Fruit fly (Drosophila melanogaster) whole organism, prepupa: ENCODE results near the gene Atx2.

Experiments
- Blimp-1 ChIP-seq: fragments of 200-800 bp; sonication (Bioruptor generic); optimal IDR thresholded peaks from 3 replicates; lab custom pipeline; 2017; ENCODE audit warnings: missing biosample characterization, missing genetic modification characterization, mild to moderate bottlenecking, moderate library complexity, missing genetic modification reagents
- CG11294 ChIP-seq: fragments of 200-800 bp; sonication (Bioruptor generic); IDR thresholded peaks from 2 replicates; pipeline ENCODE4 v1.3.6; 2022; ENCODE audit warnings: missing biosample characterization, missing genetic modification characterization
- CG11762 ChIP-seq: fragments of 200-800 bp; sonication (Bioruptor generic); optimal IDR thresholded peaks from 3 replicates; lab custom pipeline; 2016; ENCODE audit warnings: missing biosample characterization, missing genetic modification characterization; ENCODE audit not compliant: insufficient read depth
- CG11902 ChIP-seq: fragments of 200-800 bp; sonication (Bioruptor generic); optimal IDR thresholded peaks from 3 replicates; lab custom pipeline; 2016; ENCODE audit warnings: missing biosample characterization, missing genetic modification characterization
- CG15336 ChIP-seq: fragments of 200-800 bp; sonication (Bioruptor generic); IDR thresholded peaks from 2 replicates; pipeline ENCODE4 v1.3.6; 2022; ENCODE audit warnings: missing biosample characterization, missing genetic modification characterization
- CG1621 ChIP-seq: fragments of 200-800 bp; sonication (Bioruptor generic); optimal IDR thresholded peaks from 3 replicates; lab custom pipeline; 2018; ENCODE audit warnings: missing biosample characterization, mild to moderate bottlenecking, missing genetic modification characterization
- CG16779 ChIP-seq: fragments of 200-800 bp; sonication (Bioruptor generic); optimal IDR thresholded peaks from 3 replicates; lab custom pipeline; 2017; ENCODE audit warnings: missing biosample characterization, mild to moderate bottlenecking, missing genetic modification characterization
- CG3032 ChIP-seq: fragments of 200-800 bp; optimal IDR thresholded peaks from 2 replicates; lab custom pipeline; 2019; ENCODE audit warnings: missing biosample characterization, mild to moderate bottlenecking, missing genetic modification characterization, moderate library complexity
- CG31627 ChIP-seq: fragments of 200-800 bp; sonication (Bioruptor generic); optimal IDR thresholded peaks from 3 replicates; lab custom pipeline; 2016; ENCODE audit warnings: missing biosample characterization, missing genetic modification characterization
- CG32006 ChIP-seq: fragments of 200-800 bp; sonication (Bioruptor generic); optimal IDR thresholded peaks from 3 replicates; lab custom pipeline; 2017; ENCODE audit warnings: missing biosample characterization, mild to moderate bottlenecking, missing genetic modification characterization
- CG34406 ChIP-seq: fragments of 200-800 bp; sonication (Bioruptor generic); optimal IDR thresholded peaks from 3 replicates; lab custom pipeline; 2016; ENCODE audit warnings: missing biosample characterization, missing genetic modification characterization
- CG3919 ChIP-seq: fragments of 200-800 bp; sonication (Bioruptor generic); optimal IDR thresholded peaks from 3 replicates; lab custom pipeline; 2016; ENCODE audit warnings: missing biosample characterization, missing genetic modification characterization
- CG4318 ChIP-seq: fragments of 200-800 bp; sonication (Bioruptor generic); optimal IDR thresholded peaks from 3 replicates; lab custom pipeline; 2017; ENCODE audit warnings: missing biosample characterization, mild to moderate bottlenecking, missing genetic modification characterization
- CG6163 ChIP-seq: fragments of 200-800 bp; sonication (Bioruptor generic); IDR thresholded peaks from 3 replicates; pipeline ENCODE4 v1.3.6; 2022; ENCODE audit warnings: missing biosample characterization, missing genetic modification characterization
- CG6276 ChIP-seq: fragments of 200-800 bp; sonication (Bioruptor generic); optimal IDR thresholded peaks from 2 replicates; lab custom pipeline; 2017; ENCODE audit warnings: missing biosample characterization, mild to moderate bottlenecking, missing genetic modification characterization
- CG6808 ChIP-seq: fragments of 200-800 bp; sonication (Bioruptor generic); optimal IDR thresholded peaks from 3 replicates; lab custom pipeline; 2017; ENCODE audit warnings: missing biosample characterization, missing genetic modification characterization, mild to moderate bottlenecking, moderate library complexity, missing genetic modification reagents
- CG6854 ChIP-seq: fragments of 200-800 bp; sonication (Bioruptor generic); optimal IDR thresholded peaks from 2 replicates; lab custom pipeline; 2017; ENCODE audit warnings: missing biosample characterization, mild to moderate bottlenecking, missing genetic modification characterization
- CG8119 ChIP-seq: fragments of 200-800 bp; sonication (Bioruptor generic); IDR thresholded peaks from 3 replicates; pipeline ENCODE4 v1.3.6; 2022; ENCODE audit warnings: missing biosample characterization, missing genetic modification characterization
- CG8319 ChIP-seq: fragments of 200-800 bp; sonication (Bioruptor generic); optimal IDR thresholded peaks from 3 replicates; lab custom pipeline; 2016; ENCODE audit warnings: missing biosample characterization, missing genetic modification characterization
- CG8632 ChIP-seq: fragments of 200-800 bp; sonication (Bioruptor generic); optimal IDR thresholded peaks from 3 replicates; lab custom pipeline; 2016; ENCODE audit warnings: missing biosample characterization, missing genetic modification characterization
- CG9139 ChIP-seq: fragments of 200-800 bp; sonication (Bioruptor generic); optimal IDR thresholded peaks from 3 replicates; lab custom pipeline; 2017; ENCODE audit warnings: missing biosample characterization, mild to moderate bottlenecking, missing genetic modification characterization
- Eip75B ChIP-seq: fragments of 200-800 bp; sonication (Bioruptor generic); optimal IDR thresholded peaks from 3 replicates; lab custom pipeline; 2016; ENCODE audit warnings: missing biosample characterization, missing genetic modification characterization
- Eip78C ChIP-seq: fragments of 200-800 bp; sonication (Bioruptor generic); peaks from one replicate; lab custom pipeline; 2016; ENCODE audit warnings: missing biosample characterization, missing genetic modification characterization
- Eip93F ChIP-seq: fragments of 200-800 bp; sonication (Bioruptor generic); optimal IDR thresholded peaks from 2 replicates; lab custom pipeline; 2016; ENCODE audit warnings: missing biosample characterization, mild to moderate bottlenecking, missing genetic modification characterization
- Ets21C ChIP-seq: fragments of 200-800 bp; sonication (Bioruptor generic); optimal IDR thresholded peaks from 3 replicates; lab custom pipeline; 2016; ENCODE audit warnings: missing biosample characterization, missing genetic modification characterization
- Ets96B ChIP-seq: fragments of 200-800 bp; optimal IDR thresholded peaks from 2 replicates; lab custom pipeline; 2019; ENCODE audit warnings: missing biosample characterization, mild to moderate bottlenecking, missing genetic modification characterization, moderate library complexity
- Gug ChIP-seq: fragments of 200-800 bp; sonication (Bioruptor generic); IDR thresholded peaks from 2 replicates; pipeline ENCODE4 v1.3.6; 2022; ENCODE audit warnings: missing biosample characterization, missing genetic modification characterization
- Hr38 ChIP-seq: sonication (Bioruptor generic); optimal IDR thresholded peaks from 2 replicates; lab custom pipeline; 2016; ENCODE audit warnings: missing biosample characterization, missing genetic modification characterization
- Hr39 ChIP-seq: fragments of 200-800 bp; sonication (Bioruptor generic); optimal IDR thresholded peaks from 2 replicates; lab custom pipeline; 2016; ENCODE audit warnings: missing biosample characterization, missing genetic modification characterization
- Hr4 ChIP-seq: fragments of 200-800 bp; sonication (Bioruptor generic); optimal IDR thresholded peaks from 3 replicates; lab custom pipeline; 2016; ENCODE audit warnings: missing biosample characterization, missing genetic modification characterization
- Met ChIP-seq: fragments of 200-800 bp; sonication (Bioruptor generic); optimal IDR thresholded peaks from 3 replicates; lab custom pipeline; 2016; ENCODE audit warnings: missing biosample characterization, missing genetic modification characterization
- OdsH ChIP-seq: fragments of 200-800 bp; sonication (Bioruptor generic); optimal IDR thresholded peaks from 3 replicates; lab custom pipeline; 2016; ENCODE audit warnings: missing biosample characterization, missing genetic modification characterization
- Smox ChIP-seq: fragments of 200-800 bp; sonication (Bioruptor generic); optimal IDR thresholded peaks from 3 replicates; lab custom pipeline; 2016; ENCODE audit warnings: missing biosample characterization, missing genetic modification characterization
- Sox102F ChIP-seq: fragments of 200-800 bp; sonication (Bioruptor generic); optimal IDR thresholded peaks from 2 replicates; lab custom pipeline; 2016; ENCODE audit warnings: missing biosample characterization, mild to moderate bottlenecking, missing genetic modification characterization
- Sox15 ChIP-seq: fragments of 200-800 bp; sonication (Bioruptor generic); optimal IDR thresholded peaks from 3 replicates; lab custom pipeline; 2016; ENCODE audit warnings: missing biosample characterization, missing genetic modification characterization
- achi ChIP-seq: fragments of 200-800 bp; sonication (Bioruptor generic); optimal IDR thresholded peaks from 3 replicates; lab custom pipeline; 2016; ENCODE audit warnings: missing biosample characterization, missing genetic modification characterization
- acj6 ChIP-seq: fragments of 200-800 bp; sonication (Bioruptor generic); optimal IDR thresholded peaks from 3 replicates; lab custom pipeline; 2016; ENCODE audit warnings: missing biosample characterization, missing genetic modification characterization
- cyc ChIP-seq: fragments of 200-800 bp; sonication (Bioruptor generic); optimal IDR thresholded peaks from 3 replicates; lab custom pipeline; 2016; ENCODE audit warnings: missing biosample characterization, missing genetic modification characterization
- dac ChIP-seq: fragments of 200-800 bp; sonication (Bioruptor generic); optimal IDR thresholded peaks from 2 replicates; lab custom pipeline; 2017; ENCODE audit warnings: missing biosample characterization, mild to moderate bottlenecking, missing genetic modification characterization
- dsx ChIP-seq: fragments of 200-800 bp; optimal IDR thresholded peaks from 3 replicates; lab custom pipeline; 2019; ENCODE audit warnings: missing biosample characterization, mild to moderate bottlenecking, missing genetic modification characterization, moderate library complexity; ENCODE audit not compliant: poor library complexity, severe bottlenecking
- eg ChIP-seq: fragments of 200-800 bp; sonication (Bioruptor generic); IDR thresholded peaks from 3 replicates; pipeline ENCODE4 v1.3.6; 2022; ENCODE audit warnings: missing biosample characterization, missing genetic modification characterization
- esn ChIP-seq: fragments of 200-800 bp; sonication (Bioruptor generic); optimal IDR thresholded peaks from 2 replicates; lab custom pipeline; 2016; ENCODE audit warnings: missing biosample characterization, mild to moderate bottlenecking, missing genetic modification characterization, moderate library complexity
- fd59A ChIP-seq: fragments of 200-800 bp; sonication (Bioruptor generic); optimal IDR thresholded peaks from 2 replicates; lab custom pipeline; 2017; ENCODE audit warnings: missing biosample characterization, mild to moderate bottlenecking, missing genetic modification characterization, missing genetic modification reagents
- fd85E ChIP-seq: fragments of 200-800 bp; sonication (Bioruptor generic); optimal IDR thresholded peaks from 3 replicates; lab custom pipeline; 2016; ENCODE audit warnings: missing biosample characterization, missing genetic modification characterization
- fkh ChIP-seq: fragments of 200-800 bp; sonication (Bioruptor generic); optimal IDR thresholded peaks from 3 replicates; lab custom pipeline; 2017; ENCODE audit warnings: missing biosample characterization, mild to moderate bottlenecking, missing genetic modification characterization, moderate library complexity
- net ChIP-seq: fragments of 200-800 bp; sonication (Bioruptor generic); optimal IDR thresholded peaks from 3 replicates; lab custom pipeline; 2016; ENCODE audit warnings: missing biosample characterization, missing genetic modification characterization
- pdm3 ChIP-seq: fragments of 200-800 bp; sonication (Bioruptor generic); optimal IDR thresholded peaks from 3 replicates; lab custom pipeline; 2016; ENCODE audit warnings: missing biosample characterization, missing genetic modification characterization
- salr ChIP-seq, 2 experiments: fragments of 200-800 bp; sonication (Bioruptor generic); optimal IDR thresholded peaks; 3 replicates each; lab custom pipeline; 2016 to 2018; ENCODE audit warnings: missing biosample characterization in 2 of 2, missing genetic modification characterization in 2 of 2, mild to moderate bottlenecking in 1 of 2
- spab ChIP-seq: fragments of 200-800 bp; sonication (Bioruptor generic); optimal IDR thresholded peaks from 2 replicates; lab custom pipeline; 2017; ENCODE audit warnings: missing biosample characterization, mild to moderate bottlenecking, missing genetic modification characterization, missing genetic modification reagents
- ss ChIP-seq, 2 experiments: fragments of 200-800 bp; sonication (Bioruptor generic); optimal IDR thresholded peaks; 2 replicates in 1 of 2; 3 replicates in 1 of 2; lab custom pipeline; 2017 to 2018; ENCODE audit warnings: mild to moderate bottlenecking in 2 of 2, missing biosample characterization in 2 of 2, missing genetic modification characterization in 2 of 2, moderate library complexity in 1 of 2
- svp ChIP-seq: fragments of 200-800 bp; sonication (Bioruptor generic); peaks from one replicate; lab custom pipeline; 2016; ENCODE audit warnings: missing biosample characterization, missing genetic modification characterization
- topi ChIP-seq: fragments of 200-800 bp; sonication (Bioruptor generic); optimal IDR thresholded peaks from 3 replicates; lab custom pipeline; 2016; ENCODE audit warnings: missing biosample characterization, missing genetic modification characterization
- vri ChIP-seq: fragments of 200-800 bp; sonication (Bioruptor generic); optimal IDR thresholded peaks from 3 replicates; lab custom pipeline; 2016; ENCODE audit warnings: missing biosample characterization, mild to moderate bottlenecking, missing genetic modification characterization

The Atx2 gene

DNA sequence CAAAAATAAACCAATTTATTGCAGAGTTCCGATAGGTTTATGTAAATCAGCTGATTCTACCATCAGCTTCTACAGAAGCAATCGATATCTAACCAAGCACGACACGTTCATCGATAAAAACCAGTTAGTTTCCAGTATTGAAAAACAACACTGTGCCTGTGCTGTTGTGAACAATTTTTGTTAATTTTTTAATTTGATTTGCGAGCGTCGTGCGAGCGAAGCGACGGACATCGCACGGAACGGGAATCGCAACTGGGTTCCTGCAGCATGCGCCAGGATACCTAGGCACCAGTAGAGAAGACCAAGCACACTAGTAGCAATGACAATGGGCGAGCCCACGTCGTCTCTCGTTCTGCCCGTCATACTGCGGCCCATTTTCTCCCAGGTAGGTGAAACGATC lies 36.4 kb upstream of the Atx2 start, which contains the start of the genes Ccm3 and CG6136:
Gene Ccm3, plus strand, starts transcription at position 125 of the 400 bp plus-strand sequence.
Gene CG6136, minus strand, starts transcription at position 380 of the 400 bp plus-strand sequence.
- TF ChIP-seq Ets96B (tag; lab: Kevin White, UChicago) (no peak), CG3032 (tag; lab: Kevin White, UChicago) (peak; percentile 30), OdsH (GFP tag; lab: Kevin White, UChicago) (no peak), CG11762 (GFP tag; lab: Kevin White, UChicago) (no peak), Sox15 (GFP tag; lab: Kevin White, UChicago) (no peak), fkh (GFP tag; lab: Kevin White, UChicago) (no peak), fd59A (GFP tag; lab: Kevin White, UChicago) (no peak), esn (GFP tag; lab: Kevin White, UChicago) (peak; percentile 63), Hr38 (no peak), CG1621 (tag; lab: Kevin White, UChicago) (no peak), cyc (GFP tag; lab: Kevin White, UChicago) (peak; percentile 38), Ets21C (GFP tag; lab: Kevin White, UChicago) (no peak), net (GFP tag; lab: Kevin White, UChicago) (no peak), Met (GFP tag; lab: Kevin White, UChicago) (no peak), dsx (GFP tag; lab: Kevin White, UChicago) (no peak), CG6163 (GFP tag; lab: Robert Waterston, UW) (no peak), CG16779 (tag; lab: Kevin White, UChicago) (no peak), vri (no peak), CG9139 (GFP tag; lab: Kevin White, UChicago) (no peak), CG34406 (GFP tag; lab: Kevin White, UChicago) (no peak), CG4318 (no peak), topi (GFP tag; lab: Kevin White, UChicago) (peak; percentile 47), CG15336 (GFP tag; lab: Robert Waterston, UW) (no peak), CG8119 (GFP tag; lab: Robert Waterston, UW) (no peak), CG32006 (GFP tag; lab: Kevin White, UChicago) (no peak), achi (GFP tag; lab: Kevin White, UChicago) (peak; percentile 18), CG6854 (GFP tag; lab: Kevin White, UChicago) (peak; percentile 38), Smox (no peak), ss (GFP tag; optimal IDR thresholded peaks at IDR 0.05; lab: Kevin White, UChicago) (no peak), dac (GFP tag; lab: Kevin White, UChicago) (no peak), CG8632 (GFP tag; lab: Kevin White, UChicago) (no peak), CG8319 (GFP tag; lab: Kevin White, UChicago) (no peak), salr (GFP tag; optimal IDR thresholded peaks at IDR 0.05; lab: Kevin White, UChicago) (no peak), CG11294 (no peak), pdm3 (GFP tag; lab: Kevin White, UChicago) (no peak), CG31627 (peak; percentile 44), Eip78C (GFP tag; lab: Kevin White, UChicago) (peak; percentile 35), CG6808 (GFP tag; lab: Kevin White, UChicago) (no peak), Blimp-1 (GFP tag; lab: Kevin White, UChicago) (no peak), CG11902 (GFP tag; lab: Kevin White, UChicago) (no peak), svp (GFP tag; lab: Kevin White, UChicago) (no peak), fd85E (GFP tag; lab: Kevin White, UChicago) (no peak), acj6 (GFP tag; lab: Kevin White, UChicago) (no peak), spab (GFP tag; lab: Kevin White, UChicago) (no peak), Hr39 (no peak), Eip75B (GFP tag; lab: Kevin White, UChicago) (peak; percentile 32), Eip93F (no peak), Sox102F (GFP tag; lab: Kevin White, UChicago) (no peak), CG6276 (GFP tag; lab: Kevin White, UChicago) (no peak), Gug (GFP tag; lab: Robert Waterston, UW) (no peak), CG3919 (no peak), eg (GFP tag; lab: Robert Waterston, UW) (no peak), Hr4 (GFP tag; lab: Kevin White, UChicago) (no peak)
